ENCODE assay signal across 1 fruit fly cellular context in genomic region chrX:3328980-3329379, dm6.
TF ChIP-seq lines count a peak whose summit lies in the region.

No protein-coding gene starts in this region.

TF ChIP-seq in whole organism, embryonic, 481 proteins besides CTCF, POLR2A, EP300 and RAD21 (continued from another document and continues in another):
- peak; percentile 37 for TF ChIP-seq Ssrp (tag; optimal IDR thresholded peaks at IDR 0.05; lab: Kevin White, UChicago)
- TF ChIP-seq CG17912 (GFP tag; optimal IDR thresholded peaks at IDR 0.05; lab: Kevin White, UChicago) = peak; percentile 47
- peak; percentile 83 for TF ChIP-seq Atf6 (GFP tag; IDR thresholded peaks at IDR 0.05; lab: Robert Waterston, UW)
- no peak for TF ChIP-seq CG6654 (GFP tag; optimal IDR thresholded peaks at IDR 0.05; lab: Kevin White, UChicago)
- peak; percentile 83 for TF ChIP-seq CG13296 (GFP tag; optimal IDR thresholded peaks at IDR 0.05; lab: Kevin White, UChicago)
- TF ChIP-seq ems (GFP tag; optimal IDR thresholded peaks at IDR 0.05; lab: Kevin White, UChicago) = peak; percentile 73
- TF ChIP-seq CG1792 (GFP tag; optimal IDR thresholded peaks at IDR 0.05; lab: Kevin White, UChicago) = peak; percentile 35
- peak; percentile 69 for TF ChIP-seq CG10147 (GFP tag; optimal IDR thresholded peaks at IDR 0.05; lab: Kevin White, UChicago)
- TF ChIP-seq CG2116 (GFP tag; optimal IDR thresholded peaks at IDR 0.05; lab: Kevin White, UChicago) = peak; percentile 12
- TF ChIP-seq bbx (GFP tag; IDR thresholded peaks at IDR 0.05; lab: Robert Waterston, UW; ENCODE audit: partially characterized antibody) = no peak
- no peak for TF ChIP-seq stwl (tag; optimal IDR thresholded peaks at IDR 0.05; lab: Kevin White, UChicago)
- peak; percentile 75 for TF ChIP-seq CG7839 (tag; optimal IDR thresholded peaks at IDR 0.05; lab: Kevin White, UChicago)
- peak; percentile 64 for TF ChIP-seq esg (GFP tag; conservative IDR thresholded peaks at IDR 0.05; lab: Robert Waterston, UW)
- no peak for TF ChIP-seq ftz-f1 (GFP tag; optimal IDR thresholded peaks at IDR 0.05; lab: Kevin White, UChicago)
- no peak for TF ChIP-seq insv (GFP tag; optimal IDR thresholded peaks at IDR 0.05; lab: Kevin White, UChicago)
- peak; percentile 71 for TF ChIP-seq CHES-1-like (GFP tag; optimal IDR thresholded peaks at IDR 0.05; lab: Kevin White, UChicago)
- peak; percentile 31 for TF ChIP-seq Bdp1 (GFP tag; optimal IDR thresholded peaks at IDR 0.05; lab: Kevin White, UChicago)
- TF ChIP-seq z (GFP tag; IDR thresholded peaks at IDR 0.05; lab: Robert Waterston, UW) = 0 out of 3 replicates have a peak, but pooled peaks have one; percentile 21
- peak; percentile 74 for TF ChIP-seq ind (GFP tag; optimal IDR thresholded peaks at IDR 0.05; lab: Kevin White, UChicago)
- TF ChIP-seq usp (GFP tag; optimal IDR thresholded peaks at IDR 0.05; lab: Kevin White, UChicago) = no peak
- peak; percentile 92 for TF ChIP-seq Drgx (GFP tag; IDR thresholded peaks at IDR 0.05; lab: Robert Waterston, UW)
- peak; percentile 84 for TF ChIP-seq CG15269 (tag; optimal IDR thresholded peaks at IDR 0.05; lab: Kevin White, UChicago)
- peak; percentile 91 for TF ChIP-seq CG32532 (GFP tag; IDR thresholded peaks at IDR 0.05; lab: Robert Waterston, UW)
- TF ChIP-seq dan (GFP tag; IDR thresholded peaks at IDR 0.05; lab: Robert Waterston, UW) = no peak
- peak in 1 of 2 experiments; percentile 63 for TF ChIP-seq Eip74EF (GFP tag; optimal IDR thresholded peaks at IDR 0.05; lab: Kevin White, UChicago)
- TF ChIP-seq jing (GFP tag; optimal IDR thresholded peaks at IDR 0.05; lab: Kevin White, UChicago) = peak; percentile 16
- peak; percentile 20 for TF ChIP-seq Ets97D (GFP tag; optimal IDR thresholded peaks at IDR 0.05; lab: Kevin White, UChicago)
- peak; percentile 88 for TF ChIP-seq Ada2b (GFP tag; IDR thresholded peaks at IDR 0.05; lab: Robert Waterston, UW)
- peak; percentile 58 for TF ChIP-seq CG12942 (GFP tag; optimal IDR thresholded peaks at IDR 0.05; lab: Kevin White, UChicago)
- peak; percentile 66 for TF ChIP-seq zfh2 (GFP tag; optimal IDR thresholded peaks at IDR 0.05; lab: Kevin White, UChicago)
- TF ChIP-seq ERR (GFP tag; optimal IDR thresholded peaks at IDR 0.05; lab: Kevin White, UChicago) = peak; percentile 47
- TF ChIP-seq CG13624 (GFP tag; optimal IDR thresholded peaks at IDR 0.05; lab: Kevin White, UChicago) = peak; percentile 79
- TF ChIP-seq HLH4C (GFP tag; IDR thresholded peaks at IDR 0.05; lab: Robert Waterston, UW; ENCODE audit: partially characterized antibody) = no peak
- TF ChIP-seq CG6791 (GFP tag; IDR thresholded peaks at IDR 0.05; lab: Robert Waterston, UW; ENCODE audit: partially characterized antibody) = no peak
- TF ChIP-seq zen2 (GFP tag; IDR thresholded peaks at IDR 0.05; lab: Robert Waterston, UW; ENCODE audit: partially characterized antibody) = no peak
- TF ChIP-seq mirr (GFP tag; optimal IDR thresholded peaks at IDR 0.05; lab: Kevin White, UChicago) = peak; percentile 67
- TF ChIP-seq CG31365 (tag; optimal IDR thresholded peaks at IDR 0.05; lab: Kevin White, UChicago) = no peak
- TF ChIP-seq CG7271 (tag; optimal IDR thresholded peaks at IDR 0.05; lab: Kevin White, UChicago) = no peak
- peak; percentile 69 for TF ChIP-seq CG31441 (GFP tag; IDR thresholded peaks at IDR 0.05; lab: Robert Waterston, UW)
- peak; percentile 78 for TF ChIP-seq al (GFP tag; IDR thresholded peaks at IDR 0.05; lab: Robert Waterston, UW)
- no peak for TF ChIP-seq Lhr (GFP tag; optimal IDR thresholded peaks at IDR 0.05; lab: Kevin White, UChicago)
- TF ChIP-seq nerfin-2 (GFP tag; IDR thresholded peaks at IDR 0.05; lab: Robert Waterston, UW; ENCODE audit: partially characterized antibody) = no peak
- TF ChIP-seq MESR4 (GFP tag; optimal IDR thresholded peaks at IDR 0.05; lab: Kevin White, UChicago) = no peak
- no peak for TF ChIP-seq CG42726 (GFP tag; IDR thresholded peaks at IDR 0.05; lab: Robert Waterston, UW; ENCODE audit: partially characterized antibody)
- TF ChIP-seq odd (GFP tag; optimal IDR thresholded peaks at IDR 0.05; lab: Kevin White, UChicago) = peak; percentile 65
- peak; percentile 55 for TF ChIP-seq Chrac-16 (GFP tag; optimal IDR thresholded peaks at IDR 0.05; lab: Kevin White, UChicago)
- TF ChIP-seq fd102C (GFP tag; optimal IDR thresholded peaks at IDR 0.05; lab: Kevin White, UChicago) = no peak
- peak; percentile 73 for TF ChIP-seq Bteb2 (GFP tag; optimal IDR thresholded peaks at IDR 0.05; lab: Kevin White, UChicago)
- no peak for TF ChIP-seq hth (optimal IDR thresholded peaks at IDR 0.05; lab: Kevin White, UChicago)
- TF ChIP-seq pzg (GFP tag; optimal IDR thresholded peaks at IDR 0.05; lab: Kevin White, UChicago) = no peak
- TF ChIP-seq pum (GFP tag; optimal IDR thresholded peaks at IDR 0.05; lab: Kevin White, UChicago) = peak; percentile 41
- TF ChIP-seq ci (GFP tag; IDR thresholded peaks at IDR 0.05; lab: Robert Waterston, UW) = peak; percentile 90
- TF ChIP-seq CG17359 (tag; optimal IDR thresholded peaks at IDR 0.05; lab: Kevin White, UChicago) = peak; percentile 73
- TF ChIP-seq CG12659 (GFP tag; optimal IDR thresholded peaks at IDR 0.05; lab: Kevin White, UChicago) = peak; percentile 75
- peak; percentile 57 for TF ChIP-seq CG9437 (GFP tag; optimal IDR thresholded peaks at IDR 0.05; lab: Kevin White, UChicago)
- peak; percentile 63 for TF ChIP-seq CG31224 (GFP tag; IDR thresholded peaks at IDR 0.05; lab: Robert Waterston, UW)
- TF ChIP-seq CG11560 (tag; IDR thresholded peaks at IDR 0.05; lab: Robert Waterston, UW) = no peak
- peak; percentile 84 for TF ChIP-seq CG14014 (GFP tag; IDR thresholded peaks at IDR 0.05; lab: Robert Waterston, UW)
- no peak for TF ChIP-seq zen (tag; optimal IDR thresholded peaks at IDR 0.05; lab: Kevin White, UChicago)
- TF ChIP-seq Dref (GFP tag; IDR thresholded peaks at IDR 0.05; lab: Robert Waterston, UW) = no peak
- peak; percentile 28 for TF ChIP-seq MTF-1 (GFP tag; optimal IDR thresholded peaks at IDR 0.05; lab: Kevin White, UChicago; ENCODE audit: borderline replicate concordance)
- TF ChIP-seq mam (GFP tag; optimal IDR thresholded peaks at IDR 0.05; lab: Kevin White, UChicago) = peak; percentile 67
- TF ChIP-seq en (GFP tag; optimal IDR thresholded peaks at IDR 0.05; lab: Kevin White, UChicago) = peak; percentile 10
- TF ChIP-seq HmgZ (tag; optimal IDR thresholded peaks at IDR 0.05; lab: Kevin White, UChicago) = peak; percentile 65
- TF ChIP-seq CG2120 (GFP tag; optimal IDR thresholded peaks at IDR 0.05; lab: Kevin White, UChicago) = peak; percentile 86
- no peak for TF ChIP-seq CG4707 (GFP tag; optimal IDR thresholded peaks at IDR 0.05; lab: Kevin White, UChicago)
- peak; percentile 66 for TF ChIP-seq org-1 (GFP tag; optimal IDR thresholded peaks at IDR 0.05; lab: Kevin White, UChicago)
- peak; percentile 67 for TF ChIP-seq onecut (GFP tag; IDR thresholded peaks at IDR 0.05; lab: Robert Waterston, UW)
- peak; percentile 36 for TF ChIP-seq Atf-2 (GFP tag; optimal IDR thresholded peaks at IDR 0.05; lab: Kevin White, UChicago)
- no peak for TF ChIP-seq CG15479 (GFP tag; optimal IDR thresholded peaks at IDR 0.05; lab: Kevin White, UChicago)
- TF ChIP-seq Elba2 (GFP tag; optimal IDR thresholded peaks at IDR 0.05; lab: Kevin White, UChicago) = no peak
- no peak for TF ChIP-seq ro (GFP tag; IDR thresholded peaks at IDR 0.05; lab: Robert Waterston, UW)
- TF ChIP-seq CG6765 (GFP tag; optimal IDR thresholded peaks at IDR 0.05; lab: Kevin White, UChicago) = peak; percentile 71
- no peak for TF ChIP-seq inv (GFP tag; IDR thresholded peaks at IDR 0.05; lab: Robert Waterston, UW; ENCODE audit: partially characterized antibody)
- peak; percentile 79 for TF ChIP-seq CG6689 (GFP tag; IDR thresholded peaks at IDR 0.05; lab: Robert Waterston, UW)
- TF ChIP-seq Dek (tag; optimal IDR thresholded peaks at IDR 0.05; lab: Kevin White, UChicago) = peak; percentile 74
- TF ChIP-seq sima (GFP tag; optimal IDR thresholded peaks at IDR 0.05; lab: Kevin White, UChicago) = peak; percentile 24
- TF ChIP-seq CoRest (tag; optimal IDR thresholded peaks at IDR 0.05; lab: Kevin White, UChicago) = peak; percentile 70
- peak; percentile 80; the same call in 1 of the 2 replicates for TF ChIP-seq E2f1 (GFP tag; IDR thresholded peaks at IDR 0.05; lab: Robert Waterston, UW)
- TF ChIP-seq CG4282 (GFP tag; optimal IDR thresholded peaks at IDR 0.05; lab: Kevin White, UChicago) = peak; percentile 22
- TF ChIP-seq CG18619 (GFP tag; optimal IDR thresholded peaks at IDR 0.05; lab: Kevin White, UChicago) = peak; percentile 70
- TF ChIP-seq B-H2 (GFP tag; optimal IDR thresholded peaks at IDR 0.05; lab: Kevin White, UChicago) = peak; percentile 75
- peak; percentile 36 for TF ChIP-seq exex (tag; optimal IDR thresholded peaks at IDR 0.05; lab: Kevin White, UChicago)
- no peak for TF ChIP-seq Doc3 (GFP tag; IDR thresholded peaks at IDR 0.05; lab: Robert Waterston, UW; ENCODE audit: partially characterized antibody)
- TF ChIP-seq knrl (GFP tag; IDR thresholded peaks at IDR 0.05; lab: Robert Waterston, UW; ENCODE audit: partially characterized antibody) = no peak
- peak; percentile 56 for TF ChIP-seq CG3407 (GFP tag; optimal IDR thresholded peaks at IDR 0.05; lab: Kevin White, UChicago)
- peak; percentile 60 for TF ChIP-seq chn (GFP tag; optimal IDR thresholded peaks at IDR 0.05; lab: Kevin White, UChicago)
- peak; percentile 46 for TF ChIP-seq Six4 (GFP tag; optimal IDR thresholded peaks at IDR 0.05; lab: Kevin White, UChicago)
- peak; percentile 43 for TF ChIP-seq CG5245 (GFP tag; optimal IDR thresholded peaks at IDR 0.05; lab: Kevin White, UChicago)
- no peak for TF ChIP-seq Dll (GFP tag; IDR thresholded peaks at IDR 0.05; lab: Robert Waterston, UW; ENCODE audit: partially characterized antibody)
- TF ChIP-seq CG18476 (GFP tag; optimal IDR thresholded peaks at IDR 0.05; lab: Kevin White, UChicago) = no peak
- no peak for TF ChIP-seq CG2199 (GFP tag; IDR thresholded peaks at IDR 0.05; lab: Robert Waterston, UW)
- TF ChIP-seq luna (GFP tag; optimal IDR thresholded peaks at IDR 0.05; lab: Kevin White, UChicago) = peak; percentile 61
- TF ChIP-seq slbo (GFP tag; IDR thresholded peaks at IDR 0.05; lab: Robert Waterston, UW) = peak; percentile 82
- TF ChIP-seq Mes4 (GFP tag; optimal IDR thresholded peaks at IDR 0.05; lab: Kevin White, UChicago) = peak; percentile 42
- no peak for TF ChIP-seq Dp (GFP tag; optimal IDR thresholded peaks at IDR 0.05; lab: Kevin White, UChicago)
- TF ChIP-seq ATbp (GFP tag; optimal IDR thresholded peaks at IDR 0.05; lab: Kevin White, UChicago) = peak; percentile 61
- TF ChIP-seq CG7745 (tag; optimal IDR thresholded peaks at IDR 0.05; lab: Kevin White, UChicago) = no peak
- peak; percentile 54 for TF ChIP-seq CG13775 (GFP tag; optimal IDR thresholded peaks at IDR 0.05; lab: Kevin White, UChicago)
- no peak for TF ChIP-seq CG30020 (tag; optimal IDR thresholded peaks at IDR 0.05; lab: Kevin White, UChicago)
- TF ChIP-seq toy (GFP tag; IDR thresholded peaks at IDR 0.05; lab: Robert Waterston, UW) = peak; percentile 65; the same call in 1 of the 2 replicates
- no peak for TF ChIP-seq CG15601 (tag; optimal IDR thresholded peaks at IDR 0.05; lab: Kevin White, UChicago)
- peak; percentile 87 for TF ChIP-seq CG9932 (GFP tag; IDR thresholded peaks at IDR 0.05; lab: Robert Waterston, UW)
- no peak for TF ChIP-seq lbe (GFP tag; optimal IDR thresholded peaks at IDR 0.05; lab: Kevin White, UChicago)
- 0 out of 2 replicates have a peak, but pooled peaks have one; percentile 23 for TF ChIP-seq CkIIα-i1 (GFP tag; IDR thresholded peaks at IDR 0.05; lab: Robert Waterston, UW)
- peak; percentile 44 for TF ChIP-seq CG9876 (GFP tag; optimal IDR thresholded peaks at IDR 0.05; lab: Kevin White, UChicago)
- TF ChIP-seq pros (GFP tag; optimal IDR thresholded peaks at IDR 0.05; lab: Kevin White, UChicago) = no peak
- peak; percentile 55 for TF ChIP-seq salm (tag; optimal IDR thresholded peaks at IDR 0.05; lab: Kevin White, UChicago)
- TF ChIP-seq yki (optimal IDR thresholded peaks at IDR 0.05; lab: Kevin White, UChicago) = no peak
- no peak for TF ChIP-seq TFAM (GFP tag; optimal IDR thresholded peaks at IDR 0.05; lab: Kevin White, UChicago)
- peak; percentile 50 for TF ChIP-seq CG11398 (GFP tag; optimal IDR thresholded peaks at IDR 0.05; lab: Kevin White, UChicago)
- TF ChIP-seq nerfin-1 (tag; optimal IDR thresholded peaks at IDR 0.05; lab: Kevin White, UChicago) = no peak
- TF ChIP-seq ash1 (GFP tag; optimal IDR thresholded peaks at IDR 0.05; lab: Kevin White, UChicago) = no peak
- peak; percentile 73 for TF ChIP-seq CG6813 (GFP tag; optimal IDR thresholded peaks at IDR 0.05; lab: Kevin White, UChicago)
- TF ChIP-seq Ptx1 (GFP tag; IDR thresholded peaks at IDR 0.05; lab: Robert Waterston, UW) = peak; percentile 80
- no peak for TF ChIP-seq hb (GFP tag; IDR thresholded peaks at IDR 0.05; lab: Robert Waterston, UW; ENCODE audit: partially characterized antibody)
- TF ChIP-seq Asciz (GFP tag; optimal IDR thresholded peaks at IDR 0.05; lab: Kevin White, UChicago) = peak; percentile 67
- 0 out of 2 replicates have a peak, but pooled peaks have one; percentile 27 for TF ChIP-seq CG4360 (GFP tag; IDR thresholded peaks at IDR 0.05; lab: Robert Waterston, UW)
- TF ChIP-seq trh (GFP tag; optimal IDR thresholded peaks at IDR 0.05; lab: Kevin White, UChicago) = no peak
- peak; percentile 55 for TF ChIP-seq Camta (GFP tag; optimal IDR thresholded peaks at IDR 0.05; lab: Kevin White, UChicago)
- peak; percentile 84 for TF ChIP-seq CG14050 (GFP tag; IDR thresholded peaks at IDR 0.05; lab: Robert Waterston, UW)
- TF ChIP-seq Hand (GFP tag; optimal IDR thresholded peaks at IDR 0.05; lab: Kevin White, UChicago) = peak; percentile 65
- TF ChIP-seq CG6272 (GFP tag; IDR thresholded peaks at IDR 0.05; lab: Robert Waterston, UW) = peak; percentile 56
- TF ChIP-seq Hmx (GFP tag; optimal IDR thresholded peaks at IDR 0.05; lab: Kevin White, UChicago) = peak; percentile 44
- peak; percentile 27 for TF ChIP-seq Myb (GFP tag; optimal IDR thresholded peaks at IDR 0.05; lab: Kevin White, UChicago)
- TF ChIP-seq CG1603 (tag; optimal IDR thresholded peaks at IDR 0.05; lab: Kevin White, UChicago) = peak; percentile 27
- TF ChIP-seq CG8359 (GFP tag; optimal IDR thresholded peaks at IDR 0.05; lab: Kevin White, UChicago; ENCODE audit: borderline replicate concordance) = no peak
- TF ChIP-seq CG18764 (GFP tag; optimal IDR thresholded peaks at IDR 0.05; lab: Kevin White, UChicago) = peak; percentile 37
- peak; percentile 84 for TF ChIP-seq CG12071 (GFP tag; optimal IDR thresholded peaks at IDR 0.05; lab: Kevin White, UChicago)
- TF ChIP-seq CG14441 (GFP tag; IDR thresholded peaks at IDR 0.05; lab: Robert Waterston, UW) = peak; percentile 84
- peak; percentile 49 for TF ChIP-seq CrebB (tag; optimal IDR thresholded peaks at IDR 0.05; lab: Kevin White, UChicago)
- TF ChIP-seq br (optimal IDR thresholded peaks at IDR 0.05; lab: Kevin White, UChicago) = no peak
